Worm (Caenorhabditis elegans) whole organism, young adult: Measurements from ENCODE around the gene C17H12.12.

Experiments
- B0035.1 ChIP-seq: sonication (generic microtip); optimal IDR thresholded peaks from 2 replicates; lab custom pipeline; 2016; ENCODE audit warnings: missing genetic modification characterization, mild to moderate bottlenecking, missing compliant biosample characterization, missing genotype, missing genetic modification reagents
- B0336.3 ChIP-seq: fragments of 200-800 bp; sonication (Bioruptor generic); IDR thresholded peaks from 2 replicates; pipeline ENCODE4 v1.3.6; 2022; ENCODE audit warnings: missing genetic modification characterization, missing compliant biosample characterization
- F33H1.4 ChIP-seq: fragments of 200-800 bp; sonication (Bioruptor generic); IDR thresholded peaks from 2 replicates; pipeline ENCODE4 v1.3.6; 2022; ENCODE audit warnings: missing genetic modification reagents, missing genetic modification characterization, missing compliant biosample characterization
- F37B4.10 ChIP-seq: fragments of 200-800 bp; sonication (Bioruptor generic); IDR thresholded peaks from 2 replicates; pipeline ENCODE4 v1.3.6; 2022; ENCODE audit warnings: missing genetic modification characterization, missing compliant biosample characterization
- F39B2.1 ChIP-seq: fragments of 200-800 bp; sonication (Bioruptor generic); IDR thresholded peaks from 2 replicates; pipeline ENCODE4 v1.3.6; 2022; ENCODE audit warnings: missing genetic modification reagents, missing genetic modification characterization, missing compliant biosample characterization
- Y53F4B.3 ChIP-seq: fragments of 200-800 bp; sonication (Bioruptor generic); IDR thresholded peaks from 2 replicates; pipeline ENCODE4 v1.3.6; 2022; ENCODE audit warnings: missing genetic modification reagents, missing genetic modification characterization, missing compliant biosample characterization
- Y67H2A.10 ChIP-seq: fragments of 200-800 bp; sonication (Bioruptor generic); conservative IDR thresholded peaks from 2 replicates; pipeline ENCODE4 v1.3.6; 2022; ENCODE audit warnings: missing genetic modification reagents, missing genetic modification characterization, missing compliant biosample characterization
- ZK185.1 ChIP-seq: sonication (generic microtip); optimal IDR thresholded peaks from 2 replicates; lab custom pipeline; 2016; ENCODE audit warnings: mild to moderate bottlenecking, missing genetic modification characterization, missing compliant biosample characterization; ENCODE audit not compliant: poor library complexity, severe bottlenecking
- akir-1 ChIP-seq: fragments of 200-800 bp; sonication (Bioruptor generic); optimal IDR thresholded peaks from 2 replicates; lab custom pipeline; 2018; ENCODE audit warnings: mild to moderate bottlenecking, missing genetic modification characterization, moderate library complexity, missing compliant biosample characterization
- aptf-3 ChIP-seq: fragments of 200-800 bp; sonication (Bioruptor generic); IDR thresholded peaks from 2 replicates; pipeline ENCODE4 v1.3.6; 2022; ENCODE audit warnings: missing genetic modification characterization, missing compliant biosample characterization
- atf-7 ChIP-seq: sonication (generic microtip); optimal IDR thresholded peaks from 2 replicates; lab custom pipeline; 2017; ENCODE audit warnings: mild to moderate bottlenecking, missing genetic modification characterization, missing compliant biosample characterization
- athp-1 ChIP-seq: sonication (generic microtip); optimal IDR thresholded peaks from 2 replicates; lab custom pipeline; 2017; ENCODE audit warnings: mild to moderate bottlenecking, missing genetic modification characterization, missing compliant biosample characterization
- attf-5 ChIP-seq: fragments of 200-800 bp; sonication (Bioruptor generic); optimal IDR thresholded peaks from 2 replicates; lab custom pipeline; 2018; ENCODE audit warnings: mild to moderate bottlenecking, missing genetic modification characterization, missing compliant biosample characterization
- bed-1 ChIP-seq: fragments of 200-800 bp; sonication (Bioruptor generic); IDR thresholded peaks from 2 replicates; pipeline ENCODE4 v1.3.6; 2022; ENCODE audit warnings: missing genetic modification reagents, missing genetic modification characterization, missing compliant biosample characterization
- ceh-100 ChIP-seq: fragments of 200-800 bp; sonication (Bioruptor generic); IDR thresholded peaks from 2 replicates; pipeline ENCODE4 v1.3.6; 2022; ENCODE audit warnings: missing genetic modification reagents, missing genetic modification characterization, missing compliant biosample characterization
- ceh-91 ChIP-seq: fragments of 200-800 bp; sonication (Bioruptor generic); IDR thresholded peaks from 2 replicates; pipeline ENCODE4 v1.3.6; 2022; ENCODE audit warnings: missing genetic modification reagents, missing genetic modification characterization, missing compliant biosample characterization
- chd-7 ChIP-seq: sonication (generic microtip); optimal IDR thresholded peaks from 2 replicates; lab custom pipeline; 2016; ENCODE audit warnings: mild to moderate bottlenecking, missing genetic modification characterization, moderate library complexity, missing compliant biosample characterization
- efl-1 ChIP-seq: fragments of 150-350 bp; optimal IDR thresholded peaks from 2 replicates; lab custom pipeline; 2014; ENCODE audit warnings: missing biosample characterization, missing genetic modification reagents, missing genetic modification characterization
- egl-44 ChIP-seq: fragments of 200-800 bp; sonication (Bioruptor generic); IDR thresholded peaks from 2 replicates; pipeline ENCODE4 v1.3.6; 2022; ENCODE audit warnings: missing genetic modification reagents, missing genetic modification characterization, missing compliant biosample characterization
- egrh-3 ChIP-seq: fragments of 200-800 bp; sonication (Bioruptor generic); IDR thresholded peaks from 2 replicates; pipeline ENCODE4 v1.3.6; 2022; ENCODE audit warnings: missing genetic modification reagents, missing genetic modification characterization, missing compliant biosample characterization
- ekl-4 ChIP-seq: fragments of 200-800 bp; sonication (Bioruptor generic); IDR thresholded peaks from 2 replicates; pipeline ENCODE4 v1.3.6; 2022; ENCODE audit warnings: missing genetic modification reagents, missing genetic modification characterization, missing compliant biosample characterization
- fkh-3 ChIP-seq: sonication (generic microtip); optimal IDR thresholded peaks from 2 replicates; lab custom pipeline; 2016; ENCODE audit warnings: mild to moderate bottlenecking, missing genetic modification characterization, missing compliant biosample characterization
- hlh-26 ChIP-seq: fragments of 200-800 bp; sonication (Bioruptor generic); conservative IDR thresholded peaks from 2 replicates; pipeline ENCODE4 v1.3.6; 2022; ENCODE audit warnings: missing genetic modification reagents, missing genetic modification characterization, missing compliant biosample characterization
- hmg-1.2 ChIP-seq: fragments of 200-800 bp; sonication (Bioruptor generic); IDR thresholded peaks from 2 replicates; pipeline ENCODE4 v1.3.6; 2022; ENCODE audit warnings: missing genetic modification reagents, missing genetic modification characterization, missing compliant biosample characterization
- hmg-20 ChIP-seq: fragments of 200-800 bp; sonication (Bioruptor generic); IDR thresholded peaks from 2 replicates; pipeline ENCODE4 v1.3.6; 2022; ENCODE audit warnings: missing genetic modification reagents, missing genetic modification characterization, missing compliant biosample characterization
- hsf-1 ChIP-seq: fragments of 200-800 bp; sonication (Bioruptor generic); IDR thresholded peaks from 2 replicates; pipeline ENCODE4 v1.3.6; 2022; ENCODE audit warnings: missing genetic modification reagents, missing genetic modification characterization, missing compliant biosample characterization
- let-607 ChIP-seq, 2 experiments: fragments of 200-800 bp in 1 of 2; sonication (Bioruptor generic) in 1 of 2; sonication (generic microtip) in 1 of 2; optimal IDR thresholded peaks; 2 replicates each; lab custom pipeline; 2016 to 2018; ENCODE audit warnings: mild to moderate bottlenecking in 2 of 2, missing compliant biosample characterization in 2 of 2, missing genetic modification characterization in 2 of 2, moderate library complexity in 2 of 2, missing genotype in 1 of 2
- lin-35 ChIP-seq, 3 experiments: fragments of 150-350 bp in 2 of 3; sonication (generic microtip) in 1 of 3; optimal IDR thresholded peaks; 2 replicates each; lab custom pipeline; 2014 to 2018; ENCODE audit warnings: missing biosample characterization in 3 of 3, missing genetic modification characterization in 3 of 3, missing genetic modification reagents in 3 of 3
- lin-40 ChIP-seq: sonication (generic microtip); optimal IDR thresholded peaks from 2 replicates; lab custom pipeline; 2016; ENCODE audit warnings: missing genetic modification characterization, mild to moderate bottlenecking, missing compliant biosample characterization, missing genotype, missing genetic modification reagents
- madf-10 ChIP-seq: sonication (generic microtip); optimal IDR thresholded peaks from 2 replicates; lab custom pipeline; 2016; ENCODE audit warnings: mild to moderate bottlenecking, missing genetic modification characterization, missing compliant biosample characterization
- madf-6 ChIP-seq: fragments of 200-800 bp; sonication (Bioruptor generic); IDR thresholded peaks from 2 replicates; pipeline ENCODE4 v1.3.6; 2022; ENCODE audit warnings: missing genetic modification reagents, missing genetic modification characterization, missing compliant biosample characterization
- mcd-1 ChIP-seq: fragments of 200-800 bp; sonication (Bioruptor generic); IDR thresholded peaks from 2 replicates; pipeline ENCODE4 v1.3.6; 2022; ENCODE audit warnings: missing genetic modification reagents, missing genetic modification characterization, missing compliant biosample characterization
- mxl-1 ChIP-seq: sonication (generic microtip); optimal IDR thresholded peaks from 2 replicates; lab custom pipeline; 2016; ENCODE audit warnings: missing genetic modification characterization, missing compliant biosample characterization
- nfyb-1 ChIP-seq: fragments of 200-800 bp; sonication (Bioruptor generic); IDR thresholded peaks from 2 replicates; pipeline ENCODE4 v1.3.6; 2022; ENCODE audit warnings: missing genetic modification reagents, missing genetic modification characterization, missing compliant biosample characterization
- nhr-179 ChIP-seq: sonication (generic microtip); optimal IDR thresholded peaks from 2 replicates; lab custom pipeline; 2016; ENCODE audit warnings: mild to moderate bottlenecking, missing genetic modification characterization, missing compliant biosample characterization
- nhr-80 ChIP-seq: sonication (generic microtip); optimal IDR thresholded peaks from 2 replicates; lab custom pipeline; 2016; ENCODE audit warnings: missing genetic modification characterization, missing compliant biosample characterization
- nhr-90 ChIP-seq: sonication (generic microtip); optimal IDR thresholded peaks from 2 replicates; lab custom pipeline; 2016; ENCODE audit warnings: missing genotype, mild to moderate bottlenecking, missing genetic modification characterization, missing compliant biosample characterization
- pbrm-1 ChIP-seq: fragments of 200-800 bp; sonication (Bioruptor generic); IDR thresholded peaks from 2 replicates; pipeline ENCODE4 v1.3.6; 2022; ENCODE audit warnings: missing genetic modification reagents, missing genetic modification characterization, missing compliant biosample characterization
- rpc-1 ChIP-seq, 2 experiments: fragments of 150-350 bp in 1 of 2; sonication (generic microtip) in 1 of 2; optimal IDR thresholded peaks; 2 replicates each; lab custom pipeline; 2014 to 2018; ENCODE audit warnings: missing biosample characterization in 1 of 2, missing genetic modification characterization in 1 of 2, missing genetic modification reagents in 1 of 2, missing genotype in 1 of 2
- sdz-38 ChIP-seq: sonication (generic microtip); optimal IDR thresholded peaks from 2 replicates; lab custom pipeline; 2016; ENCODE audit warnings: missing genotype, missing genetic modification characterization, missing compliant biosample characterization
- snpc-1.1 ChIP-seq: sonication (generic microtip); optimal IDR thresholded peaks from 2 replicates; lab custom pipeline; 2017; ENCODE audit warnings: missing genetic modification characterization, mild to moderate bottlenecking, missing compliant biosample characterization, antibody characterized with exemption, moderate library complexity, missing genotype, missing genetic modification reagents; ENCODE audit not compliant: insufficient read depth
- somi-1 ChIP-seq: fragments of 200-800 bp; sonication (Bioruptor generic); optimal IDR thresholded peaks from 2 replicates; lab custom pipeline; 2018; ENCODE audit warnings: mild to moderate bottlenecking, missing genetic modification characterization, missing compliant biosample characterization
- tbx-9 ChIP-seq: sonication (generic microtip); optimal IDR thresholded peaks from 2 replicates; lab custom pipeline; 2016; ENCODE audit warnings: borderline replicate concordance, missing genetic modification characterization, inconsistent platforms, missing compliant biosample characterization
- tlf-1 ChIP-seq: fragments of 200-800 bp; sonication (Bioruptor generic); optimal IDR thresholded peaks from 2 replicates; lab custom pipeline; 2018; ENCODE audit warnings: mild to moderate bottlenecking, missing genetic modification characterization, missing compliant biosample characterization
- unc-62 ChIP-seq: fragments of 150-350 bp; optimal IDR thresholded peaks from 2 replicates; lab custom pipeline; 2014; ENCODE audit warnings: missing biosample characterization, missing genetic modification reagents, missing genetic modification characterization
- ztf-26 ChIP-seq: sonication (generic microtip); optimal IDR thresholded peaks from 2 replicates; lab custom pipeline; 2017; ENCODE audit warnings: missing genetic modification characterization, missing compliant biosample characterization
- ztf-3 ChIP-seq: fragments of 200-800 bp; sonication (Bioruptor generic); optimal IDR thresholded peaks from 2 replicates; lab custom pipeline; 2018; ENCODE audit warnings: mild to moderate bottlenecking, missing genetic modification characterization, missing compliant biosample characterization

The C17H12.12 gene

DNA sequence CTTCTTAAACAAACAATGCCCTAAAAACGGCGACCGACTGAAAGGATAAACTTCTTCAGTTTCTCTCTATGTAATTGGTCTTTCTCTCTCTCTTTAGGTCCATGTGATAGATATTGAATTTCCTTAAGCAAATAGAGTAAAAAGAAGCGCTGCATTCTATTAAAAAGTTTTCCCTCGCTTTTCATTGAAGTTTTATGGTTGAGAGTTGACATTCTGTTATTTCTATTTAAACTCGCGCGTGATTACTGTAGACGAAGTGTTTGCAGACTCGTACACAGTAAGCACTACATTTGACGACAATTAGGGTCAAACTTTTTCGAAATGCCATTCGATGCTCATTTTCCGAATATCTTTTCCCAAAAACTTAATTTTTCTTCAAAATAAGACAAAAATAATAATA, 18.6 kb upstream of the C17H12.12 start (continued):
- TF ChIP-seq aptf-3 (GFP tag; lab: Robert Waterston, UW) (no peak), ceh-100 (GFP tag; lab: Robert Waterston, UW) (no peak), ztf-26 (tag; lab: Kevin White, UChicago) (no peak), sdz-38 (no peak), hmg-20 (no peak)

DNA sequence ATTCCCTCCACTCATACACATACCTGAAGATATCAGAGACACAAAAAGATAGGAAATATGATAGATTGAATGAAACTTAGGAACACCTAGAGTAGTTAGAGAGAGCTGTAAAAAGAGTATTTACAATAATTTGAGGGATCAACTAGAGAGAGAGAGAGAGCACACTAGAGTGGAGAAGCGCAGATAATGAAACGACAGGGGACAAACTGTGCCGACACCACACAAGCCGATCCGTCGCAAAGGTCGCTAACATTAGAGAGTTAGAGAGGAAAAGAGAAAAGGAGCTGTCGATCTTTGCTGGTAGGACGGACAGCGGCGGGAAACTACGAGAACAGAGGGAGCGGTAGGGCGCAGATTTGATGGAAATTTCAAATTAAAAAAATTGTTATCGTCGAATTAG, 10.6 kb upstream of the C17H12.12 start, which contains the start of gene dyci-1:
dyci-1 (minus strand) TSS at position 122 of the 400 bp plus-strand sequence.
- TF ChIP-seq F37B4.10 (GFP tag; lab: Robert Waterston, UW) (no peak), let-607 (tag; optimal IDR thresholded peaks at IDR 0.05; lab: Kevin White, UChicago) (no peak), atf-7 (tag; lab: Kevin White, UChicago) (no peak), lin-35 (GFP tag; optimal IDR thresholded peaks at IDR 0.05; lab: Kevin White, UChicago) (no peak), rpc-1 (optimal IDR thresholded peaks at IDR 0.05; lab: Kevin White, UChicago) (no peak), rpc-1 (tag; optimal IDR thresholded peaks at IDR 0.05; lab: Kevin White, UChicago) (no peak), hsf-1 (GFP tag; lab: Robert Waterston, UW) (no peak), egl-44 (GFP tag; lab: Robert Waterston, UW) (no peak), mcd-1 (GFP tag; lab: Robert Waterston, UW) (peak; percentile 47; the same call in 1 of the 2 replicates), ztf-3 (GFP tag; lab: Kevin White, UChicago) (no peak), nhr-90 (tag; lab: Kevin White, UChicago) (no peak), ceh-91 (GFP tag; lab: Robert Waterston, UW) (no peak), unc-62 (GFP tag; lab: Kevin White, UChicago) (no peak), fkh-3 (tag; lab: Kevin White, UChicago) (no peak), ekl-4 (no peak), madf-6 (GFP tag; lab: Robert Waterston, UW) (0 out of 2 replicates have a peak, but pooled peaks have one; percentile 18), hlh-26 (GFP tag; lab: Robert Waterston, UW) (no peak), B0035.1 (tag; lab: Kevin White, UChicago) (no peak), egrh-3 (GFP tag; lab: Robert Waterston, UW) (no peak), somi-1 (GFP tag; lab: Kevin White, UChicago) (no peak), nhr-179 (tag; lab: Kevin White, UChicago) (no peak), F39B2.1 (GFP tag; lab: Robert Waterston, UW) (no peak), chd-7 (tag; lab: Kevin White, UChicago) (no peak), nhr-80 (tag; lab: Kevin White, UChicago) (peak; percentile 27), B0336.3 (GFP tag; lab: Robert Waterston, UW) (no peak), nfyb-1 (GFP tag; lab: Robert Waterston, UW) (peak; percentile 36; the same call in 1 of the 2 replicates), aptf-3 (GFP tag; lab: Robert Waterston, UW) (no peak), efl-1 (GFP tag; lab: Kevin White, UChicago) (no peak), tlf-1 (GFP tag; lab: Kevin White, UChicago) (no peak), Y67H2A.10 (GFP tag; lab: Robert Waterston, UW) (no peak), athp-1 (tag; lab: Kevin White, UChicago) (no peak), snpc-1.1 (tag; lab: Kevin White, UChicago) (no peak), lin-40 (tag; lab: Kevin White, UChicago) (no peak), bed-1 (GFP tag; lab: Robert Waterston, UW) (no peak), hmg-1.2 (GFP tag; lab: Robert Waterston, UW) (peak; percentile 62; the same call in 1 of the 2 replicates), Y53F4B.3 (no peak), ZK185.1 (tag; lab: Kevin White, UChicago) (peak; percentile 3), madf-10 (tag; lab: Kevin White, UChicago) (no peak), pbrm-1 (GFP tag; lab: Robert Waterston, UW) (0 out of 2 replicates have a peak, but pooled peaks have one; percentile 11), akir-1 (GFP tag; lab: Kevin White, UChicago) (no peak), tbx-9 (no peak), F33H1.4 (GFP tag; lab: Robert Waterston, UW) (no peak), mxl-1 (no peak), attf-5 (GFP tag; lab: Kevin White, UChicago) (peak; percentile 7)
- TF ChIP-seq, all 124 proteins: peak for 8
